Worm (Caenorhabditis elegans) whole organism, early embryonic: ENCODE data around the gene sel-10.

Experiments
- B0310.2 ChIP-seq: sonication (generic microtip); optimal IDR thresholded peaks from 2 replicates; lab custom pipeline; 2016; ENCODE audit warnings: mild to moderate bottlenecking, missing genetic modification characterization, missing compliant biosample characterization
- F13C5.2 ChIP-seq: sonication (generic microtip); optimal IDR thresholded peaks from 2 replicates; lab custom pipeline; 2017; ENCODE audit warnings: mild to moderate bottlenecking, missing genetic modification characterization, inconsistent platforms, missing compliant biosample characterization
- aly-1 ChIP-seq: sonication (generic microtip); optimal IDR thresholded peaks from 2 replicates; lab custom pipeline; 2016; ENCODE audit warnings: missing genetic modification characterization, missing compliant biosample characterization
- ama-1 ChIP-seq: fragments of 150-350 bp; optimal IDR thresholded peaks from 2 replicates; lab custom pipeline; 2014
- ceh-13 ChIP-seq: fragments of 200-800 bp; sonication (Bioruptor generic); optimal IDR thresholded peaks from 2 replicates; lab custom pipeline; 2018; ENCODE audit warnings: mild to moderate bottlenecking, missing genetic modification characterization, missing compliant biosample characterization
- ceh-36 ChIP-seq: sonication (generic microtip); optimal IDR thresholded peaks from 2 replicates; lab custom pipeline; 2016; ENCODE audit warnings: missing genetic modification characterization, inconsistent platforms, missing compliant biosample characterization
- ets-7 ChIP-seq: sonication (generic microtip); optimal IDR thresholded peaks from 2 replicates; lab custom pipeline; 2016; ENCODE audit warnings: missing genotype, missing genetic modification characterization, missing compliant biosample characterization
- flt-1 ChIP-seq: fragments of 200-800 bp; sonication (Bioruptor generic); IDR thresholded peaks from 2 replicates; pipeline ENCODE4 v1.3.6; 2022; ENCODE audit warnings: missing genetic modification characterization, missing compliant biosample characterization
- hmbx-1 ChIP-seq: sonication (generic microtip); optimal IDR thresholded peaks from 2 replicates; lab custom pipeline; 2016; ENCODE audit warnings: mild to moderate bottlenecking, missing genetic modification characterization, missing compliant biosample characterization
- hmg-4 ChIP-seq: fragments of 200-800 bp; sonication (Bioruptor generic); optimal IDR thresholded peaks from 2 replicates; lab custom pipeline; 2018; ENCODE audit warnings: mild to moderate bottlenecking, missing genetic modification characterization, missing compliant biosample characterization
- hnd-1 ChIP-seq: sonication (generic microtip); optimal IDR thresholded peaks from 2 replicates; lab custom pipeline; 2016; ENCODE audit warnings: missing genetic modification characterization, missing compliant biosample characterization
- pes-1 ChIP-seq: fragments of 200-800 bp; sonication (Bioruptor generic); IDR thresholded peaks from 2 replicates; pipeline ENCODE4 v1.3.6; 2022; ENCODE audit warnings: missing genetic modification reagents, missing genetic modification characterization, missing compliant biosample characterization
- scrt-1 ChIP-seq: fragments of 200-800 bp; sonication (Bioruptor generic); IDR thresholded peaks from 2 replicates; pipeline ENCODE4 v1.3.6; 2022; ENCODE audit warnings: missing genetic modification characterization, missing compliant biosample characterization
- sea-1 ChIP-seq: fragments of 200-800 bp; sonication (Bioruptor generic); conservative IDR thresholded peaks from 2 replicates; pipeline ENCODE4 v1.3.6; 2022; ENCODE audit warnings: missing genetic modification characterization, missing compliant biosample characterization
- tbx-11 ChIP-seq: fragments of 200-800 bp; sonication (Bioruptor generic); IDR thresholded peaks from 2 replicates; pipeline ENCODE4 v1.3.6; 2022; ENCODE audit warnings: missing genetic modification characterization, missing compliant biosample characterization
- tbx-37 ChIP-seq: fragments of 200-800 bp; sonication (Bioruptor generic); conservative IDR thresholded peaks from 2 replicates; pipeline ENCODE4 v1.3.6; 2022; ENCODE audit warnings: missing genetic modification reagents, missing genetic modification characterization, missing compliant biosample characterization
- tra-4 ChIP-seq: sonication (generic microtip); optimal IDR thresholded peaks from 2 replicates; lab custom pipeline; 2017; ENCODE audit warnings: missing genetic modification characterization, missing compliant biosample characterization

Gene sel-10

ce11 chrV:13854306-13854705, 35.1 kb downstream of the sel-10 start, which contains the start of gene ttr-21:
Gene ttr-21 (minus strand): TSS chrV:13854405.
- TF ChIP-seq tbx-11 (no peak), B0310.2 (tag; lab: Kevin White, UChicago) (no peak), pes-1 (GFP tag; lab: Robert Waterston, UW) (no peak), ceh-36 (tag; lab: Kevin White, UChicago) (no peak), scrt-1 (GFP tag; lab: Robert Waterston, UW) (no peak), hmbx-1 (tag; lab: Kevin White, UChicago) (no peak)

DNA sequence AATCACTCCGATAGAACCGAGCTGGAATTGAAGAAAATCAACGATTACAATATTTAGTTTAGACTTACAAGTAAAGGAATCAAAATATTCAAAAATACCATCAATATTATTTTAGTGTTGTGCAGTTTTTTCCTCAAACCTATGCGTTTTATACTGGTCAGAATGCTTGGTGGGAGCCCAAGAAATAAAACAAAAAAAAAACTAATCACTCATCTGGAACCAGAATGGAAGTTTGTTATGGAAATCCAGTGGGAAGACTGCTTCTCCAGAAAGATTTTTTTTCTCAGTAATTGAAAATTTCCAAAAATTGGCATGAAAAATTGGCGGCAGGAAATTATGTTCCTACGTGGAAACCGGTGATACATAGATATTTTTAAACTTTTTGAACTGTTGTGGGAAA, 37.2 kb downstream of the sel-10 start, which contains the start of gene srx-134:
Gene srx-134, minus strand, starts transcription at position 101 of the 400 bp plus-strand sequence.
- no peak for TF ChIP-seq hnd-1 (tag; lab: Kevin White, UChicago)
- no peak for TF ChIP-seq scrt-1 (GFP tag; lab: Robert Waterston, UW)
- no peak for TF ChIP-seq hmg-4 (GFP tag; lab: Kevin White, UChicago)
- TF ChIP-seq ceh-36 (tag; lab: Kevin White, UChicago) = no peak
- no peak for TF ChIP-seq sea-1 (GFP tag; lab: Robert Waterston, UW)
- no peak for TF ChIP-seq pes-1 (GFP tag; lab: Robert Waterston, UW)
- no peak for TF ChIP-seq flt-1 (GFP tag; lab: Robert Waterston, UW)
- TF ChIP-seq aly-1 (tag; lab: Kevin White, UChicago) = no peak
- TF ChIP-seq ceh-13 (GFP tag; lab: Kevin White, UChicago) = no peak
- no peak for TF ChIP-seq B0310.2 (tag; lab: Kevin White, UChicago)
- TF ChIP-seq ets-7 (tag; lab: Kevin White, UChicago) = no peak

ce11 chrV:13857132-13857531, 38.0 kb downstream of the sel-10 start, which contains the start of gene srx-136:
Gene srx-136 (plus strand): TSS chrV:13857432.
- TF ChIP-seq hmbx-1 (tag; lab: Kevin White, UChicago) (no peak), ceh-36 (tag; lab: Kevin White, UChicago) (no peak), ama-1 (lab: Kevin White, UChicago) (no peak), scrt-1 (GFP tag; lab: Robert Waterston, UW) (no peak), tra-4 (no peak), sea-1 (GFP tag; lab: Robert Waterston, UW) (no peak), tbx-11 (no peak), tbx-37 (GFP tag; lab: Robert Waterston, UW) (no peak)

DNA sequence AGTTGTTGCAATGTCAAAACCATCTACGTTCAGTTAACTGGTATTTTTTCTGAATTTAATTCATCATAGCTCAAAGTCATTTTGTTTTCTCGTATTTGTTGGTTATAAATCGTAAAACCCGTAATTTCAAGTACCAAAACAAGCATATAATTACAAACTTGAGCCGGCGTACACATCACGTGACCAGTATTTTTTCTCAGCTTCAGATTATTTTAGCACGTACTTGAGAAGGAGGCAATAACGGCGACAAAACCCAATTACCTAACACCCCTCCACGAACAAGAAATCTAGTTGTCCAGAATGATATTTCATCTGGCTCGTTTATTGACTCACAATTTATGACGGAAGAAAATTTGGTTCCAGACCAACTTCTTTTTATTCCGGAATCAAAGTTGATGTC, 39.7 kb downstream of the sel-10 start, which contains the start of gene srx-135:
Gene srx-135, plus strand, starts transcription at position 301 of the 400 bp plus-strand sequence.
- TF ChIP-seq scrt-1 (GFP tag; lab: Robert Waterston, UW) (no peak), ama-1 (lab: Kevin White, UChicago) (no peak), pes-1 (GFP tag; lab: Robert Waterston, UW) (no peak), ceh-36 (tag; lab: Kevin White, UChicago) (no peak), sea-1 (GFP tag; lab: Robert Waterston, UW) (no peak), hmbx-1 (tag; lab: Kevin White, UChicago) (no peak), aly-1 (tag; lab: Kevin White, UChicago) (no peak), B0310.2 (tag; lab: Kevin White, UChicago) (no peak), tbx-37 (GFP tag; lab: Robert Waterston, UW) (no peak)

DNA sequence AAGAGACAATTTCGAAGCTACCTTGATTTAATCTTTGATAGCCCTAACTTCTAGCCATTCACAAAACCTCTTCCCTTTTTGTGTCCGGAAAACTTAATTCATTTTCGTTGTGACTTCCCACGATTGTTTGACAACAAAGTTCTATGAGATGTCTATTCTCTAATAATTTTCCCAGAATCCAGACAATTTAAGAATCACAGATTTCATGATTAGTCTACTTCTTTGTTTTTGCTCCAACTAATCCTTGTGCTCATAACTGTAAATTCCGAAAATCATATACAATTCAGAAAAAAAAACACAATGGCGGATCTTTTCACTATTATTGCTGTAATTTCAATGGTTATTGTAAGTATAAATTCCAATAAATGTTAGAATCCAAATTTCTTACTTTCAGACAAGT, 43.3 kb downstream of the sel-10 start, which contains the start of gene srx-137:
Gene srx-137, plus strand, starts transcription at position 301 of the 400 bp plus-strand sequence.
- no peak for TF ChIP-seq ama-1 (lab: Kevin White, UChicago)
- no peak for TF ChIP-seq hmg-4 (GFP tag; lab: Kevin White, UChicago)
- no peak for TF ChIP-seq ceh-13 (GFP tag; lab: Kevin White, UChicago)

- TF ChIP-seq hmg-4 (GFP tag; lab: Kevin White, UChicago) (no peak), F13C5.2 (tag; lab: Kevin White, UChicago) (no peak), hnd-1 (tag; lab: Kevin White, UChicago) (no peak), tra-4 (no peak), scrt-1 (GFP tag; lab: Robert Waterston, UW) (no peak), B0310.2 (tag; lab: Kevin White, UChicago) (no peak), sea-1 (GFP tag; lab: Robert Waterston, UW) (no peak), aly-1 (tag; lab: Kevin White, UChicago) (no peak), ets-7 (tag; lab: Kevin White, UChicago) (no peak), ceh-36 (tag; lab: Kevin White, UChicago) (no peak), flt-1 (GFP tag; lab: Robert Waterston, UW) (no peak), tbx-37 (GFP tag; lab: Robert Waterston, UW) (no peak), tbx-11 (no peak), pes-1 (GFP tag; lab: Robert Waterston, UW) (no peak), ama-1 (lab: Kevin White, UChicago) (no peak), ceh-13 (GFP tag; lab: Kevin White, UChicago) (no peak), hmbx-1 (tag; lab: Kevin White, UChicago) (no peak)
Observed at ce11 chrV:13863700-13864099, 44.5 kb downstream of the sel-10 start.

ce11 chrV:13866353-13866752, 47.2 kb downstream of the sel-10 start, which contains the start of gene nhr-175:
Gene nhr-175 (plus strand): TSS chrV:13866691.
- TF ChIP-seq hmbx-1 (tag; lab: Kevin White, UChicago) (no peak), sea-1 (GFP tag; lab: Robert Waterston, UW) (no peak), ceh-36 (tag; lab: Kevin White, UChicago) (no peak), ceh-13 (GFP tag; lab: Kevin White, UChicago) (no peak), flt-1 (GFP tag; lab: Robert Waterston, UW) (no peak), tbx-11 (no peak), F13C5.2 (tag; lab: Kevin White, UChicago) (no peak), aly-1 (tag; lab: Kevin White, UChicago) (no peak), ama-1 (lab: Kevin White, UChicago) (no peak), hmg-4 (GFP tag; lab: Kevin White, UChicago) (no peak), tra-4 (no peak), pes-1 (GFP tag; lab: Robert Waterston, UW) (no peak), tbx-37 (GFP tag; lab: Robert Waterston, UW) (no peak), ets-7 (tag; lab: Kevin White, UChicago) (no peak), B0310.2 (tag; lab: Kevin White, UChicago) (no peak), hnd-1 (tag; lab: Kevin White, UChicago) (no peak)
